Fruit fly (Drosophila melanogaster) whole organism, embryonic: ENCODE results near the gene Polr1C.

Experiments used
- Atf6 ChIP-seq: fragments of 200-800 bp; sonication (Bioruptor generic); IDR thresholded peaks from 2 replicates; pipeline ENCODE4 v1.3.6; 2022; ENCODE audit warnings: missing biosample characterization, missing genetic modification characterization
- BEAF-32 ChIP-seq: fragments of 200-800 bp; sonication (Bioruptor generic); optimal IDR thresholded peaks from 3 replicates; lab custom pipeline; 2017; ENCODE audit warnings: missing biosample characterization, missing genetic modification characterization, mild to moderate bottlenecking, moderate library complexity, missing genetic modification reagents
- Bdp1 ChIP-seq: fragments of 200-800 bp; sonication (Bioruptor generic); optimal IDR thresholded peaks from 3 replicates; lab custom pipeline; 2016; ENCODE audit warnings: missing biosample characterization, missing genetic modification characterization
- CG10267 ChIP-seq: fragments of 200-800 bp; sonication (Bioruptor generic); optimal IDR thresholded peaks from 2 replicates; lab custom pipeline; 2018; ENCODE audit warnings: missing biosample characterization, mild to moderate bottlenecking, missing genetic modification characterization, moderate library complexity
- CG11093 ChIP-seq: fragments of 200-800 bp; sonication (Bioruptor generic); IDR thresholded peaks from 3 replicates; pipeline ENCODE4 v1.3.6; 2022; ENCODE audit warnings: missing biosample characterization, missing genetic modification characterization
- CG11723 ChIP-seq: fragments of 200-800 bp; sonication (Bioruptor generic); optimal IDR thresholded peaks from 2 replicates; lab custom pipeline; 2017; ENCODE audit warnings: missing biosample characterization, mild to moderate bottlenecking, missing genetic modification characterization
- CG12391 ChIP-seq: fragments of 200-800 bp; sonication (Bioruptor generic); optimal IDR thresholded peaks from 3 replicates; lab custom pipeline; 2018; ENCODE audit warnings: missing biosample characterization, mild to moderate bottlenecking, missing genetic modification characterization, moderate library complexity
- CG12769 ChIP-seq: fragments of 200-800 bp; sonication (Bioruptor generic); optimal IDR thresholded peaks from 2 replicates; lab custom pipeline; 2019; ENCODE audit warnings: missing biosample characterization, mild to moderate bottlenecking, missing genetic modification characterization, moderate library complexity
- CG13287 ChIP-seq: fragments of 200-800 bp; sonication (Bioruptor generic); IDR thresholded peaks from 2 replicates; pipeline ENCODE4 v1.3.6; 2022; ENCODE audit warnings: missing biosample characterization, missing genetic modification characterization; ENCODE audit not compliant: partially characterized antibody
- CG13296 ChIP-seq: fragments of 200-800 bp; sonication (Bioruptor generic); optimal IDR thresholded peaks from 3 replicates; lab custom pipeline; 2018; ENCODE audit warnings: missing biosample characterization, mild to moderate bottlenecking, missing genetic modification characterization
- CG13894 ChIP-seq: fragments of 200-800 bp; sonication (Bioruptor generic); optimal IDR thresholded peaks from 3 replicates; lab custom pipeline; 2018; ENCODE audit warnings: missing biosample characterization, mild to moderate bottlenecking, missing genetic modification characterization, moderate library complexity
- CG14965 ChIP-seq: fragments of 200-800 bp; sonication (Bioruptor generic); optimal IDR thresholded peaks from 2 replicates; lab custom pipeline; 2016; ENCODE audit warnings: missing biosample characterization, missing genetic modification characterization, borderline replicate concordance
- CG1647 ChIP-seq: fragments of 200-800 bp; sonication (Bioruptor generic); optimal IDR thresholded peaks from 3 replicates; lab custom pipeline; 2016; ENCODE audit warnings: missing biosample characterization, missing genetic modification characterization
- CG31224 ChIP-seq: fragments of 200-800 bp; sonication (Bioruptor generic); IDR thresholded peaks from 2 replicates; pipeline ENCODE4 v1.3.6; 2022; ENCODE audit warnings: missing biosample characterization, missing genetic modification characterization
- CG32772 ChIP-seq: fragments of 200-800 bp; sonication (Bioruptor generic); IDR thresholded peaks from 2 replicates; pipeline ENCODE4 v1.3.6; 2022; ENCODE audit warnings: missing biosample characterization, missing genetic modification characterization
- CG3838 ChIP-seq: fragments of 200-800 bp; sonication (Bioruptor generic); optimal IDR thresholded peaks from 3 replicates; lab custom pipeline; 2016; ENCODE audit warnings: missing biosample characterization, missing genetic modification characterization
- CG6854 ChIP-seq: fragments of 200-800 bp; sonication (Bioruptor generic); optimal IDR thresholded peaks from 3 replicates; lab custom pipeline; 2017; ENCODE audit warnings: missing biosample characterization, mild to moderate bottlenecking, missing genetic modification characterization
- CG7372 ChIP-seq: fragments of 200-800 bp; sonication (Bioruptor generic); IDR thresholded peaks from 2 replicates; pipeline ENCODE4 v1.3.6; 2022; ENCODE audit warnings: missing biosample characterization, missing genetic modification characterization
- CG7745 ChIP-seq: fragments of 200-800 bp; sonication (Bioruptor generic); optimal IDR thresholded peaks from 2 replicates; lab custom pipeline; 2018; ENCODE audit warnings: missing biosample characterization, mild to moderate bottlenecking, missing genetic modification characterization, moderate library complexity
- CG9609 ChIP-seq: fragments of 200-800 bp; sonication (Bioruptor generic); optimal IDR thresholded peaks from 3 replicates; lab custom pipeline; 2016; ENCODE audit warnings: missing biosample characterization, missing genetic modification characterization
- Dbx ChIP-seq: fragments of 200-800 bp; sonication (Bioruptor generic); IDR thresholded peaks from 3 replicates; pipeline ENCODE4 v1.3.6; 2022; ENCODE audit warnings: missing biosample characterization, missing genetic modification characterization
- Doc3 ChIP-seq: fragments of 200-800 bp; sonication (Bioruptor generic); IDR thresholded peaks from 3 replicates; pipeline ENCODE4 v1.3.6; 2022; ENCODE audit warnings: missing biosample characterization, missing genetic modification characterization; ENCODE audit not compliant: partially characterized antibody
- Eip74EF ChIP-seq, 2 experiments: fragments of 200-800 bp in 1 of 2; fragments of >200 bp in 1 of 2; sonication (Bioruptor generic) in 1 of 2; optimal IDR thresholded peaks; 2 replicates each; lab custom pipeline; 2017 to 2019; ENCODE audit warnings: missing biosample characterization in 2 of 2, missing genetic modification characterization in 2 of 2, mild to moderate bottlenecking in 1 of 2, moderate library complexity in 1 of 2
- Gsc ChIP-seq: fragments of 200-800 bp; sonication (Bioruptor generic); IDR thresholded peaks from 2 replicates; pipeline ENCODE4 v1.3.6; 2022; ENCODE audit warnings: missing biosample characterization, missing genetic modification characterization
- HLH3B ChIP-seq: fragments of 200-800 bp; sonication (Bioruptor generic); IDR thresholded peaks from 2 replicates; pipeline ENCODE4 v1.3.6; 2022; ENCODE audit warnings: missing biosample characterization, missing genetic modification characterization
- HLH4C ChIP-seq: fragments of 200-800 bp; sonication (Bioruptor generic); IDR thresholded peaks from 3 replicates; pipeline ENCODE4 v1.3.6; 2022; ENCODE audit warnings: missing biosample characterization, missing genetic modification characterization; ENCODE audit not compliant: partially characterized antibody
- Hr3 ChIP-seq: fragments of 200-800 bp; sonication (Bioruptor generic); optimal IDR thresholded peaks from 3 replicates; lab custom pipeline; 2016; ENCODE audit warnings: missing biosample characterization, missing genetic modification characterization
- Hr51 ChIP-seq, 2 experiments: fragments of 200-800 bp; sonication (Bioruptor generic); optimal IDR thresholded peaks; 2 replicates in 1 of 2; 3 replicates in 1 of 2; lab custom pipeline; 2016 to 2018; ENCODE audit warnings: missing biosample characterization in 2 of 2, missing genetic modification characterization in 2 of 2, mild to moderate bottlenecking in 1 of 2, moderate library complexity in 1 of 2
- MTF-1 ChIP-seq: fragments of 200-800 bp; sonication (Bioruptor generic); optimal IDR thresholded peaks from 2 replicates; lab custom pipeline; 2018; ENCODE audit warnings: missing biosample characterization, mild to moderate bottlenecking, missing genetic modification characterization, borderline replicate concordance
- Pdp1 ChIP-seq, 2 experiments: fragments of 200-800 bp; sonication (Bioruptor generic); optimal IDR thresholded peaks; 3 replicates each; lab custom pipeline; 2016; ENCODE audit warnings: missing biosample characterization in 2 of 2, missing genetic modification characterization in 2 of 2, mild to moderate bottlenecking in 1 of 2, moderate library complexity in 1 of 2
- Rfx ChIP-seq: fragments of 200-800 bp; sonication (Bioruptor generic); IDR thresholded peaks from 2 replicates; pipeline ENCODE4 v1.3.6; 2022; ENCODE audit warnings: missing biosample characterization, missing genetic modification characterization
- Sox102F ChIP-seq: fragments of 200-800 bp; sonication (Bioruptor generic); optimal IDR thresholded peaks from 2 replicates; lab custom pipeline; 2018; ENCODE audit warnings: missing biosample characterization, mild to moderate bottlenecking, missing genetic modification characterization, moderate library complexity
- Sry-β ChIP-seq: fragments of 200-800 bp; sonication (Bioruptor generic); optimal IDR thresholded peaks from 2 replicates; lab custom pipeline; 2018; ENCODE audit warnings: missing biosample characterization, mild to moderate bottlenecking, missing genetic modification characterization, moderate library complexity
- ato ChIP-seq: fragments of 200-800 bp; sonication (Bioruptor generic); IDR thresholded peaks from 2 replicates; pipeline ENCODE4 v1.3.6; 2022; ENCODE audit warnings: missing biosample characterization, missing genetic modification characterization; ENCODE audit not compliant: partially characterized antibody
- dan ChIP-seq: fragments of 200-800 bp; sonication (Bioruptor generic); IDR thresholded peaks from 2 replicates; pipeline ENCODE4 v1.3.6; 2022; ENCODE audit warnings: missing biosample characterization, missing genetic modification characterization
- gce ChIP-seq: fragments of 200-800 bp; sonication (Bioruptor generic); IDR thresholded peaks from 3 replicates; pipeline ENCODE4 v1.3.6; 2022; ENCODE audit warnings: missing biosample characterization, missing genetic modification characterization
- gro ChIP-seq: fragments of 200-800 bp; sonication (Bioruptor generic); optimal IDR thresholded peaks from 2 replicates; lab custom pipeline; 2016; ENCODE audit warnings: missing biosample characterization, missing genetic modification characterization
- insv ChIP-seq, 2 experiments: fragments of 200-800 bp; sonication (Bioruptor generic); optimal IDR thresholded peaks; 3 replicates each; lab custom pipeline; 2016 to 2018; ENCODE audit warnings: missing biosample characterization in 2 of 2, missing genetic modification characterization in 2 of 2
- knrl ChIP-seq: fragments of 200-800 bp; sonication (Bioruptor generic); IDR thresholded peaks from 3 replicates; pipeline ENCODE4 v1.3.6; 2022; ENCODE audit warnings: missing biosample characterization, missing genetic modification characterization; ENCODE audit not compliant: partially characterized antibody
- peb ChIP-seq: fragments of 200-800 bp; sonication (Bioruptor generic); IDR thresholded peaks from 2 replicates; pipeline ENCODE4 v1.3.6; 2022; ENCODE audit warnings: missing biosample characterization, missing genetic modification characterization
- sna ChIP-seq: fragments of 200-800 bp; sonication (Bioruptor generic); IDR thresholded peaks from 2 replicates; pipeline ENCODE4 v1.3.6; 2022; ENCODE audit warnings: missing biosample characterization, missing genetic modification characterization; ENCODE audit not compliant: partially characterized antibody
- so ChIP-seq: fragments of 200-800 bp; sonication (Bioruptor generic); IDR thresholded peaks from 3 replicates; pipeline ENCODE4 v1.3.6; 2022; ENCODE audit warnings: missing biosample characterization, missing genetic modification characterization
- ssp ChIP-seq: fragments of 200-800 bp; sonication (Bioruptor generic); IDR thresholded peaks from 2 replicates; pipeline ENCODE4 v1.3.6; 2022; ENCODE audit warnings: missing biosample characterization, missing genetic modification characterization
- stc ChIP-seq: fragments of 200-800 bp; sonication (Bioruptor generic); IDR thresholded peaks from 2 replicates; pipeline ENCODE4 v1.3.6; 2022; ENCODE audit warnings: missing biosample characterization, missing genetic modification characterization
- tna ChIP-seq: fragments of 200-800 bp; sonication (Bioruptor generic); IDR thresholded peaks from 2 replicates; pipeline ENCODE4 v1.3.6; 2022; ENCODE audit warnings: missing biosample characterization, missing genetic modification characterization; ENCODE audit not compliant: partially characterized antibody
- toy ChIP-seq: fragments of 200-800 bp; sonication (Bioruptor generic); IDR thresholded peaks from 2 replicates; pipeline ENCODE4 v1.3.6; 2022; ENCODE audit warnings: missing biosample characterization, missing genetic modification characterization
- unc-4 ChIP-seq: fragments of 200-800 bp; sonication (Bioruptor generic); IDR thresholded peaks from 2 replicates; pipeline ENCODE4 v1.3.6; 2022; ENCODE audit warnings: missing biosample characterization, missing genetic modification characterization; ENCODE audit not compliant: partially characterized antibody
- zf30C ChIP-seq: fragments of 200-800 bp; sonication (Bioruptor generic); optimal IDR thresholded peaks from 3 replicates; lab custom pipeline; 2018; ENCODE audit warnings: missing biosample characterization, mild to moderate bottlenecking, missing genetic modification characterization

Polr1C gene

dm6 chr2L:4976988-4977551 lies 8.3 kb downstream of the Polr1C start, which contains the start of the genes Gmd and CG3792 (continued):
- peak; percentile 2 for TF ChIP-seq zf30C (GFP tag; lab: Kevin White, UChicago)
- TF ChIP-seq knrl (GFP tag; lab: Robert Waterston, UW): peak; percentile 87
- peak; percentile 85; the same call in 2 of the 3 replicates for TF ChIP-seq gce (GFP tag; lab: Robert Waterston, UW)
- peak; percentile 91 for TF ChIP-seq CG11723 (GFP tag; lab: Kevin White, UChicago)
- TF ChIP-seq tna: peak; percentile 67
- peak; percentile 95 for TF ChIP-seq CG13894 (tag; lab: Kevin White, UChicago)
- peak; percentile 54; the same call in 1 of the 2 replicates for TF ChIP-seq ato (GFP tag; lab: Robert Waterston, UW)
- TF ChIP-seq Hr3 (GFP tag; lab: Kevin White, UChicago): peak; percentile 95
- TF ChIP-seq Pdp1 (GFP tag; optimal IDR thresholded peaks at IDR 0.05; lab: Kevin White, UChicago): peak; percentile 93 to 94
- peak; percentile 95 for TF ChIP-seq CG13296 (GFP tag; lab: Kevin White, UChicago)
- TF ChIP-seq CG3838: peak; percentile 87
- TF ChIP-seq Sry-β (GFP tag; lab: Kevin White, UChicago): peak; percentile 76
- TF ChIP-seq HLH4C (GFP tag; lab: Robert Waterston, UW): peak; percentile 84
- peak; percentile 94 for TF ChIP-seq CG12391 (tag; lab: Kevin White, UChicago)
- TF ChIP-seq MTF-1 (GFP tag; lab: Kevin White, UChicago): peak; percentile 89
- peak; percentile 93 for TF ChIP-seq CG31224 (GFP tag; lab: Robert Waterston, UW)
- peak in 1 of 2 experiments; percentile 88 for TF ChIP-seq Eip74EF (GFP tag; optimal IDR thresholded peaks at IDR 0.05; lab: Kevin White, UChicago)
- peak; percentile 90 for TF ChIP-seq toy
- TF ChIP-seq peb (GFP tag; lab: Robert Waterston, UW): peak; percentile 96
- peak; percentile 97 for TF ChIP-seq Rfx (GFP tag; lab: Robert Waterston, UW)
- peak; percentile 95 for TF ChIP-seq HLH3B
- TF ChIP-seq Atf6 (GFP tag; lab: Robert Waterston, UW): peak; percentile 97
- TF ChIP-seq Bdp1: peak; percentile 88
- TF ChIP-seq Doc3: peak; percentile 88
- TF ChIP-seq Sox102F (GFP tag; lab: Kevin White, UChicago): peak; percentile 94
- TF ChIP-seq dan (GFP tag; lab: Robert Waterston, UW): peak; percentile 85
- TF ChIP-seq unc-4 (GFP tag; lab: Robert Waterston, UW): peak; percentile 82
- TF ChIP-seq sna: peak; percentile 80
- TF ChIP-seq CG6854: peak; percentile 79
- peak; percentile 94 for TF ChIP-seq CG11093
- TF ChIP-seq stc: peak; percentile 95
- peak; percentile 87 for TF ChIP-seq gro
- peak; percentile 91 for TF ChIP-seq ssp (GFP tag; lab: Robert Waterston, UW)
- no peak for TF ChIP-seq CG12769
- TF ChIP-seq CG14965: peak; percentile 39
- peak; percentile 92 for TF ChIP-seq CG13287
- TF ChIP-seq CG32772: peak; percentile 97
- peak; percentile 98 for TF ChIP-seq CG10267
- TF ChIP-seq Hr51 (GFP tag; optimal IDR thresholded peaks at IDR 0.05; lab: Kevin White, UChicago): peak; percentile 92 to 94
- peak; percentile 96 for TF ChIP-seq CG7372 (GFP tag; lab: Robert Waterston, UW)
- TF ChIP-seq Dbx (GFP tag; lab: Robert Waterston, UW): peak; percentile 97
- peak; percentile 84 for TF ChIP-seq BEAF-32 (GFP tag; lab: Kevin White, UChicago)
- no peak for TF ChIP-seq CG7745 (tag; lab: Kevin White, UChicago)
- TF ChIP-seq Gsc: peak; percentile 87
- TF ChIP-seq CG1647: peak; percentile 90
- TF ChIP-seq so (GFP tag; lab: Robert Waterston, UW): peak; percentile 92
- peak in 1 of 2 experiments; percentile 77 for TF ChIP-seq insv (GFP tag; optimal IDR thresholded peaks at IDR 0.05; lab: Kevin White, UChicago)
- TF ChIP-seq CG9609 (GFP tag; lab: Kevin White, UChicago): peak; percentile 91
